Worm (Caenorhabditis elegans) whole organism, L4/young adult: ENCODE measurements around the gene snb-2.

Experiments used
- W03F9.2 ChIP-seq: fragments of 150-350 bp; optimal IDR thresholded peaks from 2 replicates; lab custom pipeline; 2014; ENCODE audit warnings: missing biosample characterization, missing genetic modification characterization
- dao-5 ChIP-seq: sonication (generic microtip); optimal IDR thresholded peaks from 2 replicates; lab custom pipeline; 2016; ENCODE audit warnings: missing genotype, missing genetic modification characterization, moderate library complexity, missing compliant biosample characterization
- him-1 ChIP-seq: sonication (generic microtip); optimal IDR thresholded peaks from 2 replicates; lab custom pipeline; 2016; ENCODE audit warnings: missing genotype, missing genetic modification reagents, missing genetic modification characterization, missing compliant biosample characterization

- TF ChIP-seq W03F9.2 (tag; lab: Kevin White, UChicago), result no peak
- TF ChIP-seq him-1 (tag; lab: Kevin White, UChicago), result no peak
- TF ChIP-seq dao-5 (tag; lab: Kevin White, UChicago), result no peak
Observed at ce11 chrV:12320274-12320839, 25.4 kb downstream of the snb-2 start.
